Fruit fly (Drosophila melanogaster) whole organism, prepupa: Measurements from ENCODE around the gene CG10559.

Experiments used
- CG15336 ChIP-seq: fragments of 200-800 bp; sonication (Bioruptor generic); IDR thresholded peaks from 2 replicates; pipeline ENCODE4 v1.3.6; 2022; ENCODE audit warnings: missing biosample characterization, missing genetic modification characterization
- CG1621 ChIP-seq: fragments of 200-800 bp; sonication (Bioruptor generic); optimal IDR thresholded peaks from 3 replicates; lab custom pipeline; 2018; ENCODE audit warnings: missing biosample characterization, mild to moderate bottlenecking, missing genetic modification characterization
- CG6792 ChIP-seq: fragments of 200-800 bp; sonication (Bioruptor generic); optimal IDR thresholded peaks from 3 replicates; lab custom pipeline; 2016; ENCODE audit warnings: missing biosample characterization, missing genetic modification characterization
- CG6808 ChIP-seq: fragments of 200-800 bp; sonication (Bioruptor generic); optimal IDR thresholded peaks from 3 replicates; lab custom pipeline; 2017; ENCODE audit warnings: missing biosample characterization, missing genetic modification characterization, mild to moderate bottlenecking, moderate library complexity, missing genetic modification reagents
- CG8319 ChIP-seq: fragments of 200-800 bp; sonication (Bioruptor generic); optimal IDR thresholded peaks from 3 replicates; lab custom pipeline; 2016; ENCODE audit warnings: missing biosample characterization, missing genetic modification characterization
- CG9139 ChIP-seq: fragments of 200-800 bp; sonication (Bioruptor generic); optimal IDR thresholded peaks from 3 replicates; lab custom pipeline; 2017; ENCODE audit warnings: missing biosample characterization, mild to moderate bottlenecking, missing genetic modification characterization
- Met ChIP-seq: fragments of 200-800 bp; sonication (Bioruptor generic); optimal IDR thresholded peaks from 3 replicates; lab custom pipeline; 2016; ENCODE audit warnings: missing biosample characterization, missing genetic modification characterization
- Smox ChIP-seq: fragments of 200-800 bp; sonication (Bioruptor generic); optimal IDR thresholded peaks from 3 replicates; lab custom pipeline; 2016; ENCODE audit warnings: missing biosample characterization, missing genetic modification characterization
- achi ChIP-seq: fragments of 200-800 bp; sonication (Bioruptor generic); optimal IDR thresholded peaks from 3 replicates; lab custom pipeline; 2016; ENCODE audit warnings: missing biosample characterization, missing genetic modification characterization
- cyc ChIP-seq: fragments of 200-800 bp; sonication (Bioruptor generic); optimal IDR thresholded peaks from 3 replicates; lab custom pipeline; 2016; ENCODE audit warnings: missing biosample characterization, missing genetic modification characterization
- fd59A ChIP-seq: fragments of 200-800 bp; sonication (Bioruptor generic); optimal IDR thresholded peaks from 2 replicates; lab custom pipeline; 2017; ENCODE audit warnings: missing biosample characterization, mild to moderate bottlenecking, missing genetic modification characterization, missing genetic modification reagents
- lz ChIP-seq: fragments of 200-800 bp; sonication (Bioruptor generic); optimal IDR thresholded peaks from 3 replicates; lab custom pipeline; 2016; ENCODE audit warnings: missing biosample characterization, missing genetic modification characterization

CG10559 gene

DNA sequence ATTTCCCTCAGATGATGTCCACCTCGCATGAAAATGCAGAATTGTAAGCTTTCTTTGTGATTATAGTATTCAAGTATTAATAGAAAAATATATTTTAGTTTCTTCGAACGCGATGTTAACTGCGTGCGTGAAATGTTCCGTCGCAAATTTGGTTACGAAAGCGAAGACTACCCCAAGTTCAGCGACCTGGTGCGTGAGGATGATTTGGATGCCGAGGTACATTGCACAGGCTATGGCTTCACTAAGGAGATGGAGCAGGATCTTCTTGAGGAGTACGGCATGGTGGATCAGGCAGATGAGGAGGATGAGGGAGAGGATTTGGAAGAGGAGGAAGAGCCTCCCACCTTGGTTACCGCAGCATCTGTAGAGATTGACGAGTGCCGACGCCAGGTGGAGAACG, 49.2 kb downstream of the CG10559 start:
- TF ChIP-seq cyc (GFP tag; lab: Kevin White, UChicago), result no peak
- no peak for TF ChIP-seq lz (GFP tag; lab: Kevin White, UChicago)

DNA sequence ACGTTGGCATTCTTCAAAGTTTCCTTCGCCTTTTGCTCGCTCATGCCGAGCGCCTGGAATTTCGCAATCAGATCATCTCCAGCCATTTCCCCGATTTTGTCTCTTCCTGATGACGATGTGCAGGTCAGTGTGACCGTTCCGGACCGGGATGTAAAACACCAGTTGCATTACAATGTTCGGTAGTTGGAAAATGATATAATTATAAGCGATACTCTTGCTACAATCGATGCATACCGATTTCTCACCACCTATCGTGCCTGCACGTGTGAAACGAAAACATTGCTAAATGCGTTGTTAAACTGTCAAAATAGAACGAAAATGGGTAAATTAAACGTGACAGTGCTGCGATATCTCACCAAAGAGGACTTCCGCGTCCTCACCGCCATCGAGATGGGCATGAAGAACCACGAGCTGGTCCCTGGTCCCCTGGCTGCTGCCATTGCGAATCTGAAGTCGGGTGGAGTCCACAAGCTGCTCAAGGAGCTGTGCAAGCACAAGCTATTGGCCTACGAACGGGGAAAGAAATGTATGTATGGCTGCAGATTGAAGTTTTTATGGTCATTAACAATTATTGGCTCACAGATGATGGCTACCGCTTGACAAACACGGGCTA, 50.2 kb downstream of the CG10559 start, which contains the start of the genes GlnRS and RIOK2:
Gene GlnRS (minus strand): TSS at position 133 of the 613 bp plus-strand sequence.
Gene RIOK2 (plus strand): TSS at position 256 of the 613 bp plus-strand sequence.
- peak; percentile 45 for TF ChIP-seq achi
- TF ChIP-seq Met (GFP tag; lab: Kevin White, UChicago), result no peak
- TF ChIP-seq CG1621 (tag; lab: Kevin White, UChicago), result peak; percentile 33
- peak; percentile 31; the same call in 1 of the 2 replicates for TF ChIP-seq CG15336 (GFP tag; lab: Robert Waterston, UW)
- no peak for TF ChIP-seq CG6808 (GFP tag; lab: Kevin White, UChicago)
- no peak for TF ChIP-seq fd59A (GFP tag; lab: Kevin White, UChicago)
- TF ChIP-seq Smox, result no peak
- TF ChIP-seq CG8319 (GFP tag; lab: Kevin White, UChicago), result no peak
- no peak for TF ChIP-seq CG6792 (GFP tag; lab: Kevin White, UChicago)
- no peak for TF ChIP-seq CG9139 (GFP tag; lab: Kevin White, UChicago)
